Worm (Caenorhabditis elegans): ENCODE data around the gene R155.3.

DNA sequence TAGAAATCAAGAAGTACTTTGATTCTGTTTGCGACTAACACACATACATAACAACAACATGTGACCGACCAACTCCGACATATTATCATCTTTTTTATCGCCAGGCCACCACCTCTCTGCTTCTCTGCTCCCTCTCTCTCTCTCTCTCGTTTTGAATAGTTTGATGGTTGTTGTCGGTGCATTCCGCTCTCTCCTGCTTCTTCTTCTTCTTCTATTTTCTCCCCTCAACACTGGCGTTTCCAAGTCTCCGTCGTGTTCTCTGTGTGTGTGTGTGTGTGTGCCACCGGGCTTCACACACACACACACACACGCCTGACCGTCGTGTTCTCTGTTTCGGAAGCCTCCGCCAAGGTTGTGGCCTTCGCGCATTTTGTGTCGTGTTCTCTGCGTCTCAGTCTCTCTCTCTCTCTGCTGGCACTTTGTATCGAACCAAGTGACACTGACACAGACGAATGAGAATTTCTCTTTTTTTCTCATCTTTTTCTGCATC, 51.4 kb downstream of the R155.3 start:
- TF ChIP-seq unc-130 (GFP tag; optimal IDR thresholded peaks at IDR 0.05) (no peak), snpc-4 (GFP tag; optimal IDR thresholded peaks at IDR 0.05) (peak; percentile 62), snpc-4 (tag; optimal IDR thresholded peaks at IDR 0.05) (peak; percentile 13 to 77 (median 69))

Measured in whole organism, young adult.